Fruit fly (Drosophila melanogaster) whole organism, wandering third instar larva: ENCODE measurements around the gene CG14414.

Experiments used
- Abd-B ChIP-seq: fragments of >200 bp; optimal IDR thresholded peaks from 2 replicates; lab custom pipeline; 2017; ENCODE audit warnings: missing biosample characterization, missing genetic modification characterization
- HLH106 ChIP-seq: fragments of 200-800 bp; optimal IDR thresholded peaks from 3 replicates; lab custom pipeline; 2019; ENCODE audit warnings: missing biosample characterization, mild to moderate bottlenecking, missing genetic modification characterization, moderate library complexity
- Hr83 ChIP-seq: fragments of 200-300 bp; sonication (Bioruptor generic); optimal IDR thresholded peaks from 2 replicates; lab custom pipeline; 2016; ENCODE audit warnings: missing biosample characterization, mild to moderate bottlenecking, missing genetic modification characterization, moderate library complexity; ENCODE audit not compliant: poor library complexity, severe bottlenecking
- dl ChIP-seq, 2 experiments: fragments of 175-275, 200-275 bp in 1 of 2; fragments of 200-275 bp in 1 of 2; sonication (Bioruptor generic); optimal IDR thresholded peaks; lab custom pipeline; 2018; ENCODE audit warnings: mild to moderate bottlenecking in 2 of 2, missing biosample characterization in 2 of 2, missing genetic modification characterization in 2 of 2, moderate library complexity in 2 of 2; ENCODE audit not compliant: partially characterized antibody in 2 of 2, insufficient read depth in 1 of 2
- pan ChIP-seq: fragments of >200 bp; optimal IDR thresholded peaks from 2 replicates; lab custom pipeline; 2017
- woc ChIP-seq: sonication (Bioruptor generic); optimal IDR thresholded peaks from 2 replicates; lab custom pipeline; 2016; ENCODE audit warnings: missing biosample characterization, mild to moderate bottlenecking, missing genetic modification characterization

DNA sequence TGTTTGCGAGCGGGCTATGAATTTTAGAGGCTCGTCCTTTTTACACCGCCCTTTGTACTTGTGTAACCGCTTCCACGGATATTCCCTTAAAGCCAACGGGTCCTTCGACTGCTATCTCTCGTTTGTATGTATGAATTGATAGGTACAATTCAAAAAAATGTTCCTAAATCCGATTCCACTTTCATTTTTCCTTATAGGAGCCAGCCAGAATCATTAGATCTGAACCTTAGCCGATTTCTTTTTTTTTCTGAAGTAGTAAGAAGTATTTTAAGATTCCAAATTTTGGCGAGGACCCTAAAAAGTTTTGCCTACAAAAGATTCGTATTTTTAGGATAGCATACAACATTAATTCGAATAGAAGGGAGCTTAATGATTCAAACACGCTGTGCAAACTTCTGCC, 18.3 kb downstream of the CG14414 start:
- TF ChIP-seq woc (GFP tag; lab: Kevin White, UChicago), result no peak
- no peak for TF ChIP-seq Hr83
- TF ChIP-seq dl (GFP tag; optimal IDR thresholded peaks at IDR 0.05; lab: Kevin White, UChicago; ENCODE audit: insufficient read depth in 1 of 2, partially characterized antibody in 2 of 2), result no peak
- no peak for TF ChIP-seq Abd-B
- no peak for TF ChIP-seq HLH106 (tag; lab: Kevin White, UChicago)
- TF ChIP-seq pan, result no peak
